Worm (Caenorhabditis elegans): ENCODE data around the gene ugt-10.

DNA sequence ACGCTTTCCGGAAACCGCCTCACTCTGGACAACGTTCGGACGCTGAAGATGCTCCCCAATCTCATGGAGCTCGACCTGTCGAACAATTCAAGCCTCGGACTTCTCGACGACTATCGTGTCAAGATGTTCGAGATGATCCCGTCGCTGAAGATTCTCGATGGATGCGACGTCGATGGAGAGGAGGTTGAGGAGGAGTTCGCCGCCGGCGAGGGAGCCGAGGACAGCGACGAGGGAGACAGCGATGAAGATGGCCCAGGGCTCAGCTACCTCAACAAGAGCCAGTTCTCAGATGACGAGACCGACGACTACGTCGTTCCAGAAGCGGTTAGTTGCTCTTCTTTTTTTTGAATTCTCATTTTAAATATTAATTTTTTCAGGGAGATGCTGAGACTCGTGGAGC, 9.1 kb downstream of the ugt-10 start:
- TF ChIP-seq nfya-1 (tag; optimal IDR thresholded peaks at IDR 0.05; ENCODE audit: borderline replicate concordance, insufficient read depth): no peak
- no peak for TF ChIP-seq ztf-28 (GFP tag; IDR thresholded peaks at IDR 0.05)
- TF ChIP-seq unc-62 (GFP tag; optimal IDR thresholded peaks at IDR 0.05): no peak
- TF ChIP-seq lin-35 (GFP tag; optimal IDR thresholded peaks at IDR 0.05): no peak
- no peak for TF ChIP-seq akir-1 (GFP tag; optimal IDR thresholded peaks at IDR 0.05)
- TF ChIP-seq hlh-26 (GFP tag; conservative IDR thresholded peaks at IDR 0.05): no peak
- TF ChIP-seq aptf-3 (GFP tag; IDR thresholded peaks at IDR 0.05): no peak
- TF ChIP-seq madf-8 (GFP tag; conservative IDR thresholded peaks at IDR 0.05): no peak

Measured in whole organism, young adult.